Fruit fly (Drosophila melanogaster) whole organism, embryonic: ENCODE data around the gene Glos.

Experiments used
- Ada2b ChIP-seq: fragments of 200-800 bp; sonication (Bioruptor generic); IDR thresholded peaks from 2 replicates; pipeline ENCODE4 v1.3.6; 2022; ENCODE audit warnings: missing biosample characterization, missing genetic modification characterization
- Adf1 ChIP-seq: fragments of 200-800 bp; sonication (Bioruptor generic); IDR thresholded peaks from 2 replicates; pipeline ENCODE4 v1.3.6; 2022; ENCODE audit warnings: missing biosample characterization, missing genetic modification characterization
- BtbVII ChIP-seq: fragments of 200-800 bp; sonication (Bioruptor generic); optimal IDR thresholded peaks from 3 replicates; lab custom pipeline; 2017; ENCODE audit warnings: missing biosample characterization, mild to moderate bottlenecking, missing genetic modification characterization
- CG10543 ChIP-seq: fragments of 200-800 bp; sonication (Bioruptor generic); optimal IDR thresholded peaks from 3 replicates; lab custom pipeline; 2017; ENCODE audit warnings: missing biosample characterization, mild to moderate bottlenecking, missing genetic modification characterization, moderate library complexity
- CG11696 ChIP-seq: fragments of 200-800 bp; sonication (Bioruptor generic); IDR thresholded peaks from 2 replicates; pipeline ENCODE4 v1.3.6; 2022; ENCODE audit warnings: missing biosample characterization, missing genetic modification characterization
- CG11723 ChIP-seq: fragments of 200-800 bp; sonication (Bioruptor generic); optimal IDR thresholded peaks from 2 replicates; lab custom pipeline; 2017; ENCODE audit warnings: missing biosample characterization, mild to moderate bottlenecking, missing genetic modification characterization
- CG12659 ChIP-seq: fragments of 200-800 bp; sonication (Bioruptor generic); optimal IDR thresholded peaks from 3 replicates; lab custom pipeline; 2017; ENCODE audit warnings: mild to moderate bottlenecking, missing biosample characterization, missing genetic modification reagents, missing genetic modification characterization
- CG14860 ChIP-seq: fragments of 200-800 bp; sonication (Bioruptor generic); IDR thresholded peaks from 3 replicates; pipeline ENCODE4 v1.3.6; 2022; ENCODE audit warnings: missing biosample characterization, missing genetic modification characterization; ENCODE audit not compliant: partially characterized antibody
- CG1647 ChIP-seq: fragments of 200-800 bp; sonication (Bioruptor generic); optimal IDR thresholded peaks from 3 replicates; lab custom pipeline; 2016; ENCODE audit warnings: missing biosample characterization, missing genetic modification characterization
- CG16813 ChIP-seq: fragments of 200-800 bp; sonication (Bioruptor generic); IDR thresholded peaks from 3 replicates; pipeline ENCODE4 v1.3.6; 2022; ENCODE audit warnings: missing biosample characterization, missing genetic modification characterization; ENCODE audit not compliant: partially characterized antibody
- CG16863 ChIP-seq: fragments of 200-800 bp; sonication (Bioruptor generic); optimal IDR thresholded peaks from 3 replicates; lab custom pipeline; 2016; ENCODE audit warnings: missing biosample characterization, missing genetic modification characterization
- CG17568 ChIP-seq: fragments of 200-800 bp; sonication (Bioruptor generic); optimal IDR thresholded peaks from 2 replicates; lab custom pipeline; 2018; ENCODE audit warnings: missing biosample characterization, mild to moderate bottlenecking, missing genetic modification characterization, moderate library complexity
- CG17802 ChIP-seq: fragments of 200-800 bp; sonication (Bioruptor generic); optimal IDR thresholded peaks from 2 replicates; lab custom pipeline; 2018; ENCODE audit warnings: missing biosample characterization, mild to moderate bottlenecking, missing genetic modification characterization, moderate library complexity
- CG18619 ChIP-seq: fragments of 200-800 bp; sonication (Bioruptor generic); optimal IDR thresholded peaks from 3 replicates; lab custom pipeline; 2017; ENCODE audit warnings: missing biosample characterization, mild to moderate bottlenecking, missing genetic modification characterization
- CG2202 ChIP-seq: fragments of 200-800 bp; sonication (Bioruptor generic); optimal IDR thresholded peaks from 2 replicates; lab custom pipeline; 2018; ENCODE audit warnings: missing biosample characterization, mild to moderate bottlenecking, missing genetic modification characterization
- CG34376 ChIP-seq: fragments of 200-800 bp; sonication (Bioruptor generic); optimal IDR thresholded peaks from 2 replicates; lab custom pipeline; 2018; ENCODE audit warnings: missing biosample characterization, mild to moderate bottlenecking, missing genetic modification characterization
- CG5245 ChIP-seq: fragments of 200-800 bp; sonication (Bioruptor generic); optimal IDR thresholded peaks from 3 replicates; lab custom pipeline; 2016; ENCODE audit warnings: missing biosample characterization, missing genetic modification characterization
- CG6175 ChIP-seq: fragments of 200-800 bp; sonication (Bioruptor generic); IDR thresholded peaks from 3 replicates; pipeline ENCODE4 v1.3.6; 2022; ENCODE audit warnings: missing biosample characterization, missing genetic modification characterization
- CG7839 ChIP-seq: fragments of 200-800 bp; sonication (Bioruptor generic); optimal IDR thresholded peaks from 3 replicates; lab custom pipeline; 2018; ENCODE audit warnings: missing biosample characterization, mild to moderate bottlenecking, missing genetic modification characterization, moderate library complexity
- CG8478 ChIP-seq: fragments of >200 bp; optimal IDR thresholded peaks from 2 replicates; lab custom pipeline; 2018
- CTCF ChIP-seq: fragments of 200-800 bp; sonication (Bioruptor generic); optimal IDR thresholded peaks from 2 replicates; lab custom pipeline; 2017; ENCODE audit warnings: missing biosample characterization, mild to moderate bottlenecking, missing genetic modification characterization, moderate library complexity
- Chrac-16 ChIP-seq: fragments of 200-800 bp; sonication (Bioruptor generic); optimal IDR thresholded peaks from 3 replicates; lab custom pipeline; 2016; ENCODE audit warnings: missing biosample characterization, missing genetic modification characterization
- D ChIP-seq, 2 experiments: fragments of 200-800 bp in 1 of 2; fragments of >200 bp in 1 of 2; sonication (Bioruptor generic) in 1 of 2; optimal IDR thresholded peaks; 2 replicates in 1 of 2; 3 replicates in 1 of 2; lab custom pipeline; 2017; ENCODE audit warnings: mild to moderate bottlenecking in 1 of 2, missing biosample characterization in 1 of 2, missing genetic modification characterization in 1 of 2, missing genetic modification reagents in 1 of 2
- ERR ChIP-seq: fragments of 200-800 bp; sonication (Bioruptor generic); optimal IDR thresholded peaks from 2 replicates; lab custom pipeline; 2016; ENCODE audit warnings: missing biosample characterization, missing genetic modification characterization
- Ets97D ChIP-seq: fragments of 200-800 bp; sonication (Bioruptor generic); optimal IDR thresholded peaks from 3 replicates; lab custom pipeline; 2016; ENCODE audit warnings: missing biosample characterization, missing genetic modification characterization
- Gug ChIP-seq: fragments of 200-800 bp; sonication (Bioruptor generic); IDR thresholded peaks from 4 replicates; pipeline ENCODE4 v1.3.6; 2022; ENCODE audit warnings: missing biosample characterization, missing genetic modification characterization
- HmgZ ChIP-seq: fragments of 200-800 bp; sonication (Bioruptor generic); optimal IDR thresholded peaks from 2 replicates; lab custom pipeline; 2018; ENCODE audit warnings: missing biosample characterization, mild to moderate bottlenecking, missing genetic modification characterization
- Hmx ChIP-seq: fragments of 200-800 bp; sonication (Bioruptor generic); optimal IDR thresholded peaks from 2 replicates; lab custom pipeline; 2016; ENCODE audit warnings: missing biosample characterization, missing genetic modification characterization
- Hr3 ChIP-seq: fragments of 200-800 bp; sonication (Bioruptor generic); optimal IDR thresholded peaks from 3 replicates; lab custom pipeline; 2016; ENCODE audit warnings: missing biosample characterization, missing genetic modification characterization
- NC2β ChIP-seq: fragments of 200-800 bp; sonication (Bioruptor generic); optimal IDR thresholded peaks from 2 replicates; lab custom pipeline; 2016; ENCODE audit warnings: missing biosample characterization, missing genetic modification characterization
- NfI ChIP-seq: fragments of 200-800 bp; sonication (Bioruptor generic); optimal IDR thresholded peaks from 3 replicates; lab custom pipeline; 2018; ENCODE audit warnings: missing biosample characterization, mild to moderate bottlenecking, missing genetic modification characterization, moderate library complexity
- Ssrp ChIP-seq: fragments of 200-800 bp; sonication (Bioruptor generic); optimal IDR thresholded peaks from 2 replicates; lab custom pipeline; 2018; ENCODE audit warnings: missing biosample characterization, mild to moderate bottlenecking, missing genetic modification characterization, moderate library complexity
- Trl ChIP-seq, 3 experiments: fragments of >200 bp in 2 of 3; fragments of 200-800 bp in 1 of 3; sonication (Bioruptor generic) in 1 of 3; optimal IDR thresholded peaks; 2 replicates in 1 of 3; 3 replicates in 2 of 3; lab custom pipeline; 2016 to 2017; ENCODE audit warnings: missing biosample characterization in 1 of 3, missing genetic modification characterization in 1 of 3
- az2 ChIP-seq: fragments of 200-800 bp; sonication (Bioruptor generic); optimal IDR thresholded peaks from 3 replicates; lab custom pipeline; 2016; ENCODE audit warnings: missing biosample characterization, missing genetic modification characterization
- btn ChIP-seq: fragments of 200-800 bp; sonication (Bioruptor generic); optimal IDR thresholded peaks from 2 replicates; lab custom pipeline; 2016; ENCODE audit warnings: missing biosample characterization, missing genetic modification characterization
- crp ChIP-seq, 2 experiments: fragments of 200-800 bp; sonication (Bioruptor generic); optimal IDR thresholded peaks; 2 replicates in 1 of 2; 3 replicates in 1 of 2; lab custom pipeline; 2017; ENCODE audit warnings: missing biosample characterization in 2 of 2, missing genetic modification characterization in 2 of 2, mild to moderate bottlenecking in 1 of 2, moderate library complexity in 1 of 2
- dan ChIP-seq: fragments of 200-800 bp; sonication (Bioruptor generic); IDR thresholded peaks from 2 replicates; pipeline ENCODE4 v1.3.6; 2022; ENCODE audit warnings: missing biosample characterization, missing genetic modification characterization
- dati ChIP-seq: fragments of 200-800 bp; sonication (Bioruptor generic); IDR thresholded peaks from 2 replicates; pipeline ENCODE4 v1.3.6; 2022; ENCODE audit warnings: missing biosample characterization, missing genetic modification characterization
- dimm ChIP-seq: fragments of 200-800 bp; sonication (Bioruptor generic); IDR thresholded peaks from 2 replicates; pipeline ENCODE4 v1.3.6; 2022; ENCODE audit warnings: missing biosample characterization, missing genetic modification characterization
- disco-r ChIP-seq: fragments of 200-800 bp; sonication (Bioruptor generic); optimal IDR thresholded peaks from 2 replicates; lab custom pipeline; 2016; ENCODE audit warnings: missing biosample characterization, missing genetic modification characterization
- dpn ChIP-seq, 2 experiments: fragments of 200-800 bp; sonication (Bioruptor generic); optimal IDR thresholded peaks; 3 replicates each; lab custom pipeline; 2016; ENCODE audit warnings: missing biosample characterization in 2 of 2, missing genetic modification characterization in 2 of 2
- en ChIP-seq: fragments of 200-800 bp; sonication (Bioruptor generic); optimal IDR thresholded peaks from 2 replicates; lab custom pipeline; 2016; ENCODE audit warnings: missing biosample characterization, missing genetic modification characterization
- fd96Cb ChIP-seq: fragments of 200-800 bp; sonication (Bioruptor generic); optimal IDR thresholded peaks from 2 replicates; lab custom pipeline; 2018; ENCODE audit warnings: missing biosample characterization, mild to moderate bottlenecking, missing genetic modification characterization, moderate library complexity
- ham ChIP-seq: fragments of 200-800 bp; sonication (Bioruptor generic); IDR thresholded peaks from 2 replicates; pipeline ENCODE4 v1.3.6; 2022; ENCODE audit warnings: missing biosample characterization, missing genetic modification characterization
- jumu ChIP-seq: fragments of 200-800 bp; sonication (Bioruptor generic); optimal IDR thresholded peaks from 3 replicates; lab custom pipeline; 2016; ENCODE audit warnings: missing biosample characterization, missing genetic modification characterization
- maf-S ChIP-seq: fragments of 200-800 bp; sonication (Bioruptor generic); optimal IDR thresholded peaks from 2 replicates; lab custom pipeline; 2016; ENCODE audit warnings: missing biosample characterization, missing genetic modification characterization
- nerfin-2 ChIP-seq: fragments of 200-800 bp; sonication (Bioruptor generic); IDR thresholded peaks from 2 replicates; pipeline ENCODE4 v1.3.6; 2022; ENCODE audit warnings: missing biosample characterization, missing genetic modification characterization; ENCODE audit not compliant: partially characterized antibody
- pita ChIP-seq: fragments of 200-800 bp; sonication (Bioruptor generic); optimal IDR thresholded peaks from 2 replicates; lab custom pipeline; 2017; ENCODE audit warnings: missing biosample characterization, mild to moderate bottlenecking, missing genetic modification characterization
- pnt ChIP-seq: fragments of 200-800 bp; sonication (Bioruptor generic); optimal IDR thresholded peaks from 3 replicates; lab custom pipeline; 2016; ENCODE audit warnings: missing biosample characterization, missing genetic modification characterization
- slp2 ChIP-seq: fragments of 200-800 bp; sonication (Bioruptor generic); optimal IDR thresholded peaks from 2 replicates; lab custom pipeline; 2016; ENCODE audit warnings: missing biosample characterization, missing genetic modification characterization
- stc ChIP-seq: fragments of 200-800 bp; sonication (Bioruptor generic); IDR thresholded peaks from 2 replicates; pipeline ENCODE4 v1.3.6; 2022; ENCODE audit warnings: missing biosample characterization, missing genetic modification characterization
- vvl ChIP-seq: fragments of 200-800 bp; sonication (Bioruptor generic); IDR thresholded peaks from 2 replicates; pipeline ENCODE4 v1.3.6; 2022; ENCODE audit warnings: missing biosample characterization, missing genetic modification characterization

Glos gene

DNA sequence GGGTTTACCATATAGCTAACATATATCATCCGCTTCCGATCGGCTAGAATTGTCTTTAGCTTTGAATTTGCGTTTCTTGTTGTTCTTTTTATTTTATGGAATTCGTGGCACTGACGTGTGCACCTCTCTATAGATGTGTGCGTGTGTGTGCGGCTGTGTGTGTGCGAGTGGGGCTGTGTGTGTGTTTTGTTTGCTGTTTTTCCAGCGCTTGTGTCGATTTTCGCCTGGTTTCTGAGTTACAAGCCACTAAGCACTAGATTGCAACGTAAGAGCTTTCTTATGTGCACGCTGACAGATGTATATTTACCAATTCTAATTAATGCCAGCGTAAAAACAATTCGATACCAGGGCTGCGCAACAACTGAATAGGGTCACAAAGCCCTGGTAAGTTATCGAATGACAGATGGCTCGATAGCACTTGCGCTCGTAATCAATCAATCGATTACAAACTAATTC lies 28.7 kb downstream of the Glos start, which contains the start of gene lva (continued):
- no peak for TF ChIP-seq Hmx
- TF ChIP-seq CG18619 (GFP tag; lab: Kevin White, UChicago): no peak
- TF ChIP-seq CG34376 (GFP tag; lab: Kevin White, UChicago): no peak
- TF ChIP-seq slp2 (GFP tag; lab: Kevin White, UChicago): no peak
- TF ChIP-seq CG17802: no peak
- no peak for TF ChIP-seq NfI (GFP tag; lab: Kevin White, UChicago)
- TF ChIP-seq D (optimal IDR thresholded peaks at IDR 0.05; lab: Kevin White, UChicago): no peak
- TF ChIP-seq D (GFP tag; optimal IDR thresholded peaks at IDR 0.05; lab: Kevin White, UChicago): no peak
- peak; percentile 42 for TF ChIP-seq HmgZ
- TF ChIP-seq Trl (optimal IDR thresholded peaks at IDR 0.05; lab: Kevin White, UChicago): no peak
- no peak for TF ChIP-seq Trl (GFP tag; optimal IDR thresholded peaks at IDR 0.05; lab: Kevin White, UChicago)
- no peak for TF ChIP-seq dpn (GFP tag; optimal IDR thresholded peaks at IDR 0.05; lab: Kevin White, UChicago)
- TF ChIP-seq CG11696 (GFP tag; lab: Robert Waterston, UW): no peak
- TF ChIP-seq CG8478: peak; percentile 89
- no peak for TF ChIP-seq Gug
- TF ChIP-seq NC2β (GFP tag; lab: Kevin White, UChicago): no peak
- TF ChIP-seq CG16813 (GFP tag; lab: Robert Waterston, UW): peak; percentile 51
- TF ChIP-seq az2 (GFP tag; lab: Kevin White, UChicago): no peak
- no peak for TF ChIP-seq dan (GFP tag; lab: Robert Waterston, UW)
- TF ChIP-seq CG6175 (GFP tag; lab: Robert Waterston, UW): no peak
- no peak for TF ChIP-seq btn (GFP tag; lab: Kevin White, UChicago)
- no peak for TF ChIP-seq CG11723 (GFP tag; lab: Kevin White, UChicago)
- TF ChIP-seq vvl: 0 out of 2 replicates have a peak, but pooled peaks have one; percentile 10
- no peak for TF ChIP-seq pnt (GFP tag; lab: Kevin White, UChicago)
- TF ChIP-seq nerfin-2 (GFP tag; lab: Robert Waterston, UW): no peak
- no peak for TF ChIP-seq CG10543 (GFP tag; lab: Kevin White, UChicago)
- TF ChIP-seq Ssrp (tag; lab: Kevin White, UChicago): no peak
- TF ChIP-seq Ets97D: peak; percentile 8
- no peak for TF ChIP-seq Adf1 (GFP tag; lab: Robert Waterston, UW)
- no peak for TF ChIP-seq Ada2b (GFP tag; lab: Robert Waterston, UW)
- TF ChIP-seq Hr3 (GFP tag; lab: Kevin White, UChicago): no peak
- no peak for TF ChIP-seq dimm (GFP tag; lab: Robert Waterston, UW)
- TF ChIP-seq crp (GFP tag; optimal IDR thresholded peaks at IDR 0.05; lab: Kevin White, UChicago): no peak
- no peak for TF ChIP-seq CG16863 (GFP tag; lab: Kevin White, UChicago)
- TF ChIP-seq jumu (GFP tag; lab: Kevin White, UChicago): no peak
- no peak for TF ChIP-seq CG7839
- no peak for TF ChIP-seq ham (GFP tag; lab: Robert Waterston, UW)
- no peak for TF ChIP-seq en (GFP tag; lab: Kevin White, UChicago)
- no peak for TF ChIP-seq fd96Cb (tag; lab: Kevin White, UChicago)
- TF ChIP-seq CG5245 (GFP tag; lab: Kevin White, UChicago): no peak
- no peak for TF ChIP-seq ERR
- TF ChIP-seq CG17568 (GFP tag; lab: Kevin White, UChicago): no peak
- TF ChIP-seq disco-r (GFP tag; lab: Kevin White, UChicago): no peak
- TF ChIP-seq CG12659 (GFP tag; lab: Kevin White, UChicago): no peak
- no peak for TF ChIP-seq dati (GFP tag; lab: Robert Waterston, UW)
- TF ChIP-seq CG2202: no peak
- TF ChIP-seq Chrac-16 (GFP tag; lab: Kevin White, UChicago): no peak
- TF ChIP-seq CG1647 (GFP tag; lab: Kevin White, UChicago): no peak
- no peak for TF ChIP-seq maf-S
- TF ChIP-seq BtbVII (GFP tag; lab: Kevin White, UChicago): no peak
- TF ChIP-seq CTCF (GFP tag; lab: Kevin White, UChicago): no peak
- no peak for TF ChIP-seq pita (GFP tag; lab: Kevin White, UChicago)
- no peak for TF ChIP-seq stc (GFP tag; lab: Robert Waterston, UW)
- TF ChIP-seq CG14860 (GFP tag; lab: Robert Waterston, UW): 0 out of 3 replicates have a peak, but pooled peaks have one; percentile 44
